Worm (Caenorhabditis elegans) whole organism, L4/young adult: Measurements from ENCODE around the gene C07A4.3.

Experiments used
- W03F9.2 ChIP-seq: fragments of 150-350 bp; optimal IDR thresholded peaks from 2 replicates; lab custom pipeline; 2014; ENCODE audit warnings: missing biosample characterization, missing genetic modification characterization
- dao-5 ChIP-seq: sonication (generic microtip); optimal IDR thresholded peaks from 2 replicates; lab custom pipeline; 2016; ENCODE audit warnings: missing genotype, missing genetic modification characterization, moderate library complexity, missing compliant biosample characterization
- him-1 ChIP-seq: sonication (generic microtip); optimal IDR thresholded peaks from 2 replicates; lab custom pipeline; 2016; ENCODE audit warnings: missing genotype, missing genetic modification reagents, missing genetic modification characterization, missing compliant biosample characterization

C07A4.3 gene

ce11 chrX:10174683-10175082 is at the start of gene C07A4.3:
Gene C07A4.3, plus strand, starts transcription at chrX:10174983.
- no peak for TF ChIP-seq dao-5 (tag; lab: Kevin White, UChicago)

- TF ChIP-seq dao-5 (tag; lab: Kevin White, UChicago) = no peak
These were observed 44.6 kb upstream of the C07A4.3 start for ce11 chrX:10130159-10130558.

DNA sequence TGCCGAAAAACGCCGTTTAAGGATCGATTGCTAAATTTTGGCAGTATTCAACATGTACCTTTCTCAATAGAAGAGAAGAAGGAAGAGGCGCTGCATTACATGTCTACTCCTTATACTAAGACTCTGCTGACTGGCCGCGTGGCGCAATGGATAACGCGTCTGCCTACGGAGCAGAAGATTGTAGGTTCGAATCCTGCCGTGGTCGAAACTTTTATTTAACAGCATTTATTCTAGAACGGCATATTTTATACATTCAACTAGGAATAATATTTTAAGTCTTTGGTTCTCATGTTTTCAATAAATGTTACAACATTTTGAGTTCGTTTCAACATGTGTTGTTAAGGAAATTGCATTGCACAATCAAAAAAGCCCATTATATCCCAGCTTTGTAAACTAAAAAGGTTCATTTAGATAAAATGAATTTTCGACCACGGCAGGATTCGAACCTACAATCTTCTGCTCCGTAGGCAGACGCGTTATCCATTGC is 42.2 kb upstream of the C07A4.3 start:
- TF ChIP-seq him-1 = peak; percentile 47

DNA sequence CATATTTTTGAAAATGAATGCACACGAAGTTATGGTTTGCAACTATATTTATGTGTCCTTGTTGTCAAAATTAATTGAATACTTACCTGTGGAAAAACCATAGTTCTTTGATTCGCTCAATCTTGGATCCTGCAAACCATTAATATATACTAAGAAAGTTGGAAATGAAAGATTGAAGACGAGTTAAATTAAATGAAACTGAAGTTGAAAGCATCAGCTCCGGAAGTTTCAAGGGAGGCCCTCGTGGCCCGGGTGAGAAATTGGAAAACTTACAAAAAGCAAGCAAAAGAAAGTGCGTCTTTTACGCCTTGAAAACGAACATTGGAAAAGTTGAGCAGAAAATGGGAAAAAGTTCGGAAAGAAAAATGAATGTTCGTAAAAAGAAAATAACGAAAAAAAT is 41.7 kb upstream of the C07A4.3 start, which contains the start of gene unc-58:
TSS of gene unc-58 (minus strand) at position 101 of the 400 bp plus-strand sequence.
- TF ChIP-seq dao-5 (tag; lab: Kevin White, UChicago) (no peak), W03F9.2 (tag; lab: Kevin White, UChicago) (no peak), him-1 (no peak)

- no peak for TF ChIP-seq him-1
- TF ChIP-seq W03F9.2 (tag; lab: Kevin White, UChicago) = no peak
- no peak for TF ChIP-seq dao-5 (tag; lab: Kevin White, UChicago)
These were observed 36.3 kb upstream of the C07A4.3 start, which contains the start of gene moc-1 for ce11 chrX:10138494-10138893. Gene moc-1, minus strand, starts transcription at chrX:10138620.

DNA sequence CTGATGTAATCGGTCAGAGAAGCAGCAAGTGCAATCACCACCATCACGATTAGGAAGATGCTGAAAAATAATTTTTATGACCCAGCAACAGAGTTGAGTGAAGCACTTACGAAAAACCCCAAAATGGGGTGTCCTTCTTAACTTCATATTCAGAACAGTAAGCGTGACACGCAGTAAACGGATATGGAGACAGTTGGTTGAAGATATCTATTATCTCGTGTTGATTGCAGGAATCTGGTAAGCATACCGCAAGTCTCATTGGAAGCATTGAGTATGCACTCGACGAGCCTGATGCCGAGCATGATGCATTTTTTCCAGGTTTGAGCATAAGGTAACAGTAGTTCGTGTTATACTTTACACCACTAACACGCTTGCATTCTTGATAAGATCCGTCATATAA is 33.5 kb upstream of the C07A4.3 start:
- TF ChIP-seq dao-5 (tag; lab: Kevin White, UChicago) = no peak
- no peak for TF ChIP-seq him-1

DNA sequence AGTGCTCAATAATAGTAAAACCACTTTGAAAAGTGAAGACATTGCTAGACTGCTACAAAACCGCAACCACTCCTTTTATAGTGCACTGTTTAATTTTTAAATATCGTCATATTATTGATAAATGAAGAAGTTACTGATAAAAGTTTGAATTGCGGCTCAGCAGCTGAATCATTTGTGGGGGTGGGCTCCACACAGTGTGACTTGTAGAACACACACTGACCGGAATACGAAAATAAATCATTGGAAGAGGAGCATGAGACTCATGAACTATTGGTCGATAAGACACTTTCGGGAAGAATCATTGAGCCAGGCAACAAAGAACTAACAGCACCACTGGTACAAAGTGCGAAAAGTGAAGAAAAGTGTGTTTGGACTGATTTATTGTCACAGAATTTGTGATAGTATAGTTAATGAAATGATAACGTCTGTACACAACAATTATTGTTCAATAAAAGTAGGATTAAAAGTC is 32.8 kb upstream of the C07A4.3 start, which contains the start of gene oac-14:
TSS of gene oac-14 (minus strand) at position 51 of the 469 bp plus-strand sequence.
- no peak for TF ChIP-seq dao-5 (tag; lab: Kevin White, UChicago)

ce11 chrX:10145011-10145410 is 29.8 kb upstream of the C07A4.3 start:
- TF ChIP-seq W03F9.2 (tag; lab: Kevin White, UChicago) = peak; percentile 32
- TF ChIP-seq him-1 = peak; percentile 87
- TF ChIP-seq dao-5 (tag; lab: Kevin White, UChicago) = peak; percentile 72

DNA sequence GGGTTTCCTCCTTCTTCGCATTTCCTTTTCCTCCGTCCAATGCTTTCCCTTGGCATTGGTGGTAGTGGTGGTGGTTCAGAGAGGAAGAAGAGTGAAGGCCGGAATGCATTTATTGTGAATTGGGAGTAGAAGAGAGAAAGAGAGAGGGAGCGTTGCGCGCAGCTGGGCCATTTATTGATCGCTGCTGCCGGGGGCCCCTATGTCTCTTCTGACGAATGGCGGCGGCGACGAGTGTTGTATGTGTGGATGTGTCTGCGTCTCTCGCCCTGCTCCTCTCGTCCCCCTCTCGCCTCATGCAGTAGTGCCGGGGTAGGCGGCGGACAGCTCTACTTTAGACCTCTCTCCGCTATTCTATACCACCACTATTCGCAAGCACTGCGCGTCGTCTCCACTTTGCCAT is 28.2 kb upstream of the C07A4.3 start, which contains the start of gene unc-115:
TSS of gene unc-115 (plus strand) at position 301 of the 400 bp plus-strand sequence.
- TF ChIP-seq him-1 = peak; percentile 88
- TF ChIP-seq W03F9.2 (tag; lab: Kevin White, UChicago) = peak; percentile 55
- TF ChIP-seq dao-5 (tag; lab: Kevin White, UChicago) = no peak

DNA sequence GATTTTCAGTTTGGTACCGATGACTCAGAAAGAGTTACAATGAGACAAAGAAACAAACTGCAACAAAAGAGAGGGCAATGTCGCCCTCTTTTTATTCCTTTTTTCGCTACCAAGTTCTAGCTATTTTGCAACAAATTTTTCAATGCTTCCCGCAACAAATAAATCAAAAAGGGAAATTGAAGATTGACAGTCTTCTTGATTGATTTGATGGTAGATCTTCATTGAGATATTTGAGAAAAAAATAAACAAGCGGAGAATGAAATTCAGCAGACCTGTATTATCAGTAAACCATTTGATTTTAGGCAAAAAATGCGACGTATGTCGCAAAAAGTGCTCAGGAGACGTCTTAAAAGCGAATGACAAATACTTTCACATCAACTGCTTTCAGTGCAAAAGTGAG is 27.5 kb upstream of the C07A4.3 start:
- TF ChIP-seq him-1 (no peak), dao-5 (tag; lab: Kevin White, UChicago) (no peak), W03F9.2 (tag; lab: Kevin White, UChicago) (no peak)

DNA sequence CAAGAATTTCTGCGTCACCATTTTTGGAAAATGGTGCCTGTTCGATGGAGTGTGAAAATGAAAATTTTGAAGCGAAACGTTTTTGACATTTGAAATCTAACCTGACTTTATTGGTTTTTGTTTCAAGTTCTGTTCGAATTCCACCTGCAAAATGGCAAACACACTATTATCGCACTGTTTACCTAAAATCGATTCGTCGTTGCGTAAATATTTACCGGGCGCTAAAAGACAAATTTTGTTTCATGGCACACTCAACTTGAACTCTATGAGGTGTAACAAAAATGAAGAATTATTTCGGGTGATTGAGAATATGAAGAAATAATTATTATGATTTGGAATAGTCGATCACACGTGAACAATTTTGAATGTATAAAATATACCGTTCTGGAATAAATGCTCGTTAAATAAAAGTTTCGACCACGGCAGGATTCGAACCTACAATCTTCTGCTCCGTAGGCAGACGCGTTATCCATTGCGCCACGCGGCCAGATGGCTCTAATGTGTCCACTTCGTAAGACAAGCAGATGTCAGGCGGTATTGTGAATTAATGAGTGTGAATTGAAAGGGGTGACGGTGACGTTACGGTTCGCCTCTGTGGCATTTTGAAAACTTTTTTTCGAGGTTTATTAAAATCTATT is 26.4 kb upstream of the C07A4.3 start:
- TF ChIP-seq him-1 (no peak), W03F9.2 (tag; lab: Kevin White, UChicago) (peak; percentile 18)

- TF ChIP-seq dao-5 (tag; lab: Kevin White, UChicago) (no peak), him-1 (no peak), W03F9.2 (tag; lab: Kevin White, UChicago) (no peak)
These were observed 23.9 kb upstream of the C07A4.3 start for ce11 chrX:10150918-10151317.

- TF ChIP-seq him-1 (peak; percentile 10), W03F9.2 (tag; lab: Kevin White, UChicago) (no peak)
These were observed 20.4 kb upstream of the C07A4.3 start, which contains the start of gene F09B9.5 for ce11 chrX:10154317-10154942. Gene F09B9.5, plus strand, starts transcription at chrX:10154817.

- TF ChIP-seq dao-5 (tag; lab: Kevin White, UChicago) (no peak), W03F9.2 (tag; lab: Kevin White, UChicago) (no peak), him-1 (no peak)
These were observed 19.7 kb upstream of the C07A4.3 start for ce11 chrX:10155127-10155526.

DNA sequence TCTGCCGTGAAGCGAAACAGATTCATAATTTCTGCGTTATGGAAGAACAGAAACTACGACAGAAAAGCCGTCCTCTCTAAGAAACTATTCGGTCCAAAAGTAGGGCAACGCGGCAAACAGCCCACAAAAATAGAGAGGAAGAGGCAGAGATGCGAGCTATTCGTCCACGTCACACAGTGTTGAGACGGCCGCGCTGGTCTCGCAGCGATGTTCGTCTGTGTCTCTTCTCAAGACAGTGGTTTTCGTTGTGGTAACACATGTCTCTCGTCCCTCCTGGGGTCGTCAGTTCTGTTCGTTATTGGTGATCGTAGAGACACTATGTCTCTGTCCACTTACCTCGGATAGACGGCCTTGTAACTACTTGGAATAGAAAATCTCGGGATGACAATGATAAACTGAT is 16.1 kb upstream of the C07A4.3 start, which contains the start of gene erd-2.1:
TSS of gene erd-2.1 (minus strand) at position 114 of the 400 bp plus-strand sequence.
- TF ChIP-seq dao-5 (tag; lab: Kevin White, UChicago) (no peak), him-1 (peak; percentile 69)
